Fruit fly (Drosophila melanogaster): ENCODE measurements around the gene CG5466.

CG5466 gene

DNA sequence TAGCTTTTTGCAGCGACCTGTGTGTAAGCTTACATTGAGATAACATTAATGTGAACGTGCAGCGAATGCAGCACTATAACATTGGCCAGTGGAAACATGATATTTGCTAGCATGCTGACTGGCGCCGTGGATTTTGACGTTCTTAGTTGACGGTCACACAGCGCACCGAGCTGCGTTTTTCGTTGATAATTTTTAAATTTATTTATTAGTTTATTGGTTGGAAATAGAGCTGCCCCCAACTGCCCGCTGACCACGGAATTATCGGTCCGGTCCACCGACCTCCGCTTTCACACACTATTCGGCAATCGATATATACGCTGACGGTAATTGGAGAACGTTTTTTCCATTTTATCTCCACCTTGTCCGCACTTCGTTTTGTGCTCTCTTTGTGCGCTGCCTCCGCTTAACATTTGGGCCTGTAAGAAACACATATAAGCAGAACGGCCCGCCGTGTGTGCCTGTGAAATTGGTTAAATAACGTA is 4.2 kb downstream of the CG5466 start, which contains the start of gene H (continued):
- TF ChIP-seq CG11560 (tag; IDR thresholded peaks at IDR 0.05), result no peak
- no peak for TF ChIP-seq CG3163 (GFP tag; optimal IDR thresholded peaks at IDR 0.05)
- no peak for TF ChIP-seq HLH3B (GFP tag; IDR thresholded peaks at IDR 0.05)
- TF ChIP-seq CG1024 (GFP tag; IDR thresholded peaks at IDR 0.05), result peak; percentile 81
- no peak for TF ChIP-seq org-1 (GFP tag; optimal IDR thresholded peaks at IDR 0.05)
- no peak for TF ChIP-seq CG30403 (GFP tag; optimal IDR thresholded peaks at IDR 0.05)
- TF ChIP-seq MBD-R2 (GFP tag; IDR thresholded peaks at IDR 0.05), result peak; percentile 69
- TF ChIP-seq Oli (tag; optimal IDR thresholded peaks at IDR 0.05), result no peak
- no peak for TF ChIP-seq gsb (GFP tag; IDR thresholded peaks at IDR 0.05)
- peak; percentile 64 for TF ChIP-seq CG12659 (GFP tag; optimal IDR thresholded peaks at IDR 0.05)
- no peak for TF ChIP-seq HmgD (GFP tag; optimal IDR thresholded peaks at IDR 0.05)
- peak; percentile 11 for TF ChIP-seq CG12299 (tag; optimal IDR thresholded peaks at IDR 0.05)
- TF ChIP-seq eve (GFP tag; optimal IDR thresholded peaks at IDR 0.05), result no peak
- peak; percentile 50 for TF ChIP-seq HmgZ (tag; optimal IDR thresholded peaks at IDR 0.05)
- no peak for TF ChIP-seq tin (GFP tag; optimal IDR thresholded peaks at IDR 0.05)
- TF ChIP-seq luna (GFP tag; optimal IDR thresholded peaks at IDR 0.05), result no peak
- no peak for TF ChIP-seq otp (GFP tag; IDR thresholded peaks at IDR 0.05)
- TF ChIP-seq lmd (GFP tag; IDR thresholded peaks at IDR 0.05), result no peak
- TF ChIP-seq Myb (GFP tag; optimal IDR thresholded peaks at IDR 0.05), result peak; percentile 83
- no peak for TF ChIP-seq cad (GFP tag; optimal IDR thresholded peaks at IDR 0.05)
- TF ChIP-seq knrl (GFP tag; IDR thresholded peaks at IDR 0.05; ENCODE audit: partially characterized antibody), result 0 out of 3 replicates have a peak, but pooled peaks have one; percentile 11
- no peak for TF ChIP-seq Dad (GFP tag; optimal IDR thresholded peaks at IDR 0.05)
- no peak for TF ChIP-seq Stat92E (GFP tag; optimal IDR thresholded peaks at IDR 0.05)
- no peak for TF ChIP-seq CG10431 (GFP tag; optimal IDR thresholded peaks at IDR 0.05)
- no peak for TF ChIP-seq CG7963 (GFP tag; IDR thresholded peaks at IDR 0.05; ENCODE audit: partially characterized antibody)
- peak; percentile 22 for TF ChIP-seq CG17829 (tag; optimal IDR thresholded peaks at IDR 0.05)
- TF ChIP-seq CG17568 (GFP tag; optimal IDR thresholded peaks at IDR 0.05), result no peak
- TF ChIP-seq peb (GFP tag; IDR thresholded peaks at IDR 0.05), result no peak
- no peak for TF ChIP-seq stc (GFP tag; IDR thresholded peaks at IDR 0.05)
- no peak for TF ChIP-seq tx (GFP tag; optimal IDR thresholded peaks at IDR 0.05)
- TF ChIP-seq row (GFP tag; IDR thresholded peaks at IDR 0.05), result peak; percentile 54; the same call in 2 of the 3 replicates
- TF ChIP-seq CG7745 (tag; optimal IDR thresholded peaks at IDR 0.05), result no peak
- no peak for TF ChIP-seq dimm (GFP tag; IDR thresholded peaks at IDR 0.05)
- TF ChIP-seq Mad (GFP tag; optimal IDR thresholded peaks at IDR 0.05), result no peak
- TF ChIP-seq CG4424 (GFP tag; optimal IDR thresholded peaks at IDR 0.05), result no peak
- TF ChIP-seq oc (tag; optimal IDR thresholded peaks at IDR 0.05), result no peak
- TF ChIP-seq CG7357 (GFP tag; IDR thresholded peaks at IDR 0.05), result peak; percentile 95
- no peak for TF ChIP-seq TFAM (GFP tag; optimal IDR thresholded peaks at IDR 0.05)
- TF ChIP-seq ERR (GFP tag; optimal IDR thresholded peaks at IDR 0.05), result no peak
- TF ChIP-seq Poxn (GFP tag; IDR thresholded peaks at IDR 0.05), result no peak
- TF ChIP-seq pho (GFP tag; optimal IDR thresholded peaks at IDR 0.05), result no peak
- no peak for TF ChIP-seq exex (tag; optimal IDR thresholded peaks at IDR 0.05)
- TF ChIP-seq scrt (GFP tag; optimal IDR thresholded peaks at IDR 0.05), result no peak
- no peak for TF ChIP-seq CG12071 (GFP tag; optimal IDR thresholded peaks at IDR 0.05)
- no peak for TF ChIP-seq Opbp (GFP tag; IDR thresholded peaks at IDR 0.05; ENCODE audit: partially characterized antibody)
- TF ChIP-seq CG14710 (tag; optimal IDR thresholded peaks at IDR 0.05), result peak; percentile 36
- no peak for TF ChIP-seq BtbVII (GFP tag; optimal IDR thresholded peaks at IDR 0.05)
- TF ChIP-seq CG18619 (GFP tag; optimal IDR thresholded peaks at IDR 0.05), result no peak
- TF ChIP-seq CG10321 (GFP tag; IDR thresholded peaks at IDR 0.05), result no peak
- no peak for TF ChIP-seq CG11456 (GFP tag; IDR thresholded peaks at IDR 0.05)
- no peak for TF ChIP-seq CG17328 (GFP tag; IDR thresholded peaks at IDR 0.05)
- no peak for TF ChIP-seq Blimp-1 (GFP tag; optimal IDR thresholded peaks at IDR 0.05)
